Worm (Caenorhabditis elegans) whole organism, L1 larva: ENCODE measurements around the gene F46H5.4.

Experiments used
- C16A3.4 ChIP-seq: fragments of 150-350 bp; optimal IDR thresholded peaks from 2 replicates; lab custom pipeline; 2014; ENCODE audit warnings: missing biosample characterization, missing genetic modification characterization
- F16B12.6 ChIP-seq: fragments of 150-350 bp; optimal IDR thresholded peaks from 2 replicates; lab custom pipeline; 2014; ENCODE audit warnings: missing biosample characterization, missing genetic modification characterization
- Y116A8C.19 ChIP-seq: sonication (generic microtip); optimal IDR thresholded peaks from 2 replicates; lab custom pipeline; 2016; ENCODE audit warnings: missing compliant biosample characterization, missing genetic modification characterization, borderline replicate concordance
- alr-1 ChIP-seq: fragments of 200-800 bp; sonication (Bioruptor generic); optimal IDR thresholded peaks from 2 replicates; lab custom pipeline; 2018; ENCODE audit warnings: borderline replicate concordance, mild to moderate bottlenecking, missing genetic modification characterization, missing compliant biosample characterization
- aly-2 ChIP-seq: fragments of 150-350 bp; optimal IDR thresholded peaks from 2 replicates; lab custom pipeline; 2014; ENCODE audit warnings: missing biosample characterization, missing genetic modification characterization
- ama-1 ChIP-seq: fragments of 150-350 bp; optimal IDR thresholded peaks from 2 replicates; lab custom pipeline; 2014
- ceh-63 ChIP-seq: fragments of 200-800 bp; sonication (Bioruptor generic); optimal IDR thresholded peaks from 2 replicates; lab custom pipeline; 2018; ENCODE audit warnings: mild to moderate bottlenecking, missing genetic modification characterization, missing compliant biosample characterization
- ceh-88 ChIP-seq: fragments of 200-800 bp; sonication (Bioruptor generic); IDR thresholded peaks from 2 replicates; pipeline ENCODE4 v1.3.6; 2022; ENCODE audit warnings: missing genetic modification characterization, missing compliant biosample characterization
- ceh-90 ChIP-seq: sonication (generic microtip); optimal IDR thresholded peaks from 2 replicates; lab custom pipeline; 2016; ENCODE audit warnings: missing genetic modification characterization, missing compliant biosample characterization
- ces-1 ChIP-seq: fragments of 150-350 bp; optimal IDR thresholded peaks from 2 replicates; lab custom pipeline; 2014; ENCODE audit warnings: missing biosample characterization, missing genetic modification reagents, missing genetic modification characterization
- dpl-1 ChIP-seq, 3 experiments: fragments of 150-350 bp in 2 of 3; sonication (generic microtip) in 1 of 3; optimal IDR thresholded peaks; 2 replicates each; lab custom pipeline; 2014 to 2017; ENCODE audit warnings: missing biosample characterization in 3 of 3, missing genetic modification characterization in 3 of 3, missing genetic modification reagents in 3 of 3
- efl-3 ChIP-seq: fragments of 200-800 bp; sonication (Bioruptor generic); optimal IDR thresholded peaks from 2 replicates; lab custom pipeline; 2018; ENCODE audit warnings: mild to moderate bottlenecking, missing genetic modification characterization, missing compliant biosample characterization
- egl-13 ChIP-seq: sonication (generic microtip); optimal IDR thresholded peaks from 2 replicates; lab custom pipeline; 2016; ENCODE audit warnings: missing genotype, missing genetic modification reagents, missing genetic modification characterization, missing compliant biosample characterization
- egl-27 ChIP-seq, 2 experiments: fragments of 150-350 bp in 1 of 2; sonication (generic microtip); optimal IDR thresholded peaks; 3 replicates each; lab custom pipeline; 2017 to 2018; ENCODE audit warnings: missing biosample characterization in 2 of 2, missing genetic modification characterization in 2 of 2, missing genetic modification reagents in 2 of 2
- ets-5 ChIP-seq: fragments of 200-800 bp; sonication (Bioruptor generic); IDR thresholded peaks from 2 replicates; pipeline ENCODE4 v1.3.6; 2022; ENCODE audit warnings: missing genetic modification characterization, missing compliant biosample characterization
- fkh-8 ChIP-seq: sonication (generic microtip); optimal IDR thresholded peaks from 2 replicates; lab custom pipeline; 2016; ENCODE audit warnings: mild to moderate bottlenecking, missing genetic modification characterization, missing compliant biosample characterization
- hlh-17 ChIP-seq: fragments of 200-800 bp; sonication (Bioruptor generic); optimal IDR thresholded peaks from 2 replicates; lab custom pipeline; 2018; ENCODE audit warnings: missing genetic modification characterization, mild to moderate bottlenecking, missing compliant biosample characterization, moderate library complexity, borderline replicate concordance
- hlh-4 ChIP-seq: sonication (generic microtip); optimal IDR thresholded peaks from 2 replicates; lab custom pipeline; 2016; ENCODE audit warnings: mild to moderate bottlenecking, missing genetic modification characterization, missing compliant biosample characterization
- hpl-2 ChIP-seq: fragments of 150-350 bp; optimal IDR thresholded peaks from 2 replicates; lab custom pipeline; 2014; ENCODE audit warnings: missing biosample characterization, missing genetic modification reagents, missing genetic modification characterization
- lin-13 ChIP-seq: fragments of 150-350 bp; optimal IDR thresholded peaks from 2 replicates; lab custom pipeline; 2014; ENCODE audit warnings: missing biosample characterization, missing genetic modification reagents, missing genetic modification characterization
- lir-3 ChIP-seq: sonication (generic microtip); optimal IDR thresholded peaks from 2 replicates; lab custom pipeline; 2016; ENCODE audit warnings: mild to moderate bottlenecking, missing genetic modification characterization, moderate library complexity, missing compliant biosample characterization; ENCODE audit not compliant: poor library complexity
- lsy-2 ChIP-seq, 2 experiments: fragments of 150-350 bp; optimal IDR thresholded peaks; 2 replicates each; lab custom pipeline; 2014; ENCODE audit warnings: missing biosample characterization in 2 of 2, missing genetic modification characterization in 2 of 2
- mep-1 ChIP-seq: fragments of 150-350 bp; optimal IDR thresholded peaks from 2 replicates; lab custom pipeline; 2014; ENCODE audit warnings: missing biosample characterization, missing genetic modification characterization
- nhr-12 ChIP-seq: sonication (generic microtip); optimal IDR thresholded peaks from 2 replicates; lab custom pipeline; 2017; ENCODE audit warnings: missing biosample characterization, missing genetic modification characterization
- nhr-237 ChIP-seq: fragments of 150-350 bp; optimal IDR thresholded peaks from 2 replicates; lab custom pipeline; 2014; ENCODE audit warnings: missing biosample characterization, missing genetic modification characterization
- nhr-28 ChIP-seq: fragments of 150-350 bp; optimal IDR thresholded peaks from 2 replicates; lab custom pipeline; 2014; ENCODE audit warnings: missing biosample characterization, missing genetic modification characterization
- nhr-47 ChIP-seq: sonication (generic microtip); optimal IDR thresholded peaks from 2 replicates; lab custom pipeline; 2016; ENCODE audit warnings: mild to moderate bottlenecking, missing genetic modification characterization, moderate library complexity, missing compliant biosample characterization
- nhr-77 ChIP-seq: fragments of 150-350 bp; optimal IDR thresholded peaks from 2 replicates; lab custom pipeline; 2014; ENCODE audit warnings: missing biosample characterization, missing genetic modification characterization
- nhr-85 ChIP-seq: sonication (generic microtip); peaks from one replicate; lab custom pipeline; 2016; ENCODE audit warnings: missing genetic modification characterization, inconsistent platforms, missing compliant biosample characterization
- nhr-90 ChIP-seq: sonication (generic microtip); optimal IDR thresholded peaks from 2 replicates; lab custom pipeline; 2016; ENCODE audit warnings: mild to moderate bottlenecking, missing genetic modification characterization, missing compliant biosample characterization; ENCODE audit not compliant: poor library complexity
- pqm-1 ChIP-seq: sonication (generic microtip); optimal IDR thresholded peaks from 3 replicates; lab custom pipeline; 2017; ENCODE audit warnings: missing biosample characterization, missing genetic modification characterization
- rnt-1 ChIP-seq: sonication (generic microtip); optimal IDR thresholded peaks from 2 replicates; lab custom pipeline; 2016; ENCODE audit warnings: mild to moderate bottlenecking, missing genetic modification characterization, moderate library complexity, missing compliant biosample characterization
- snpc-4 ChIP-seq: fragments of 150-350 bp; optimal IDR thresholded peaks from 2 replicates; lab custom pipeline; 2014; ENCODE audit warnings: missing biosample characterization, missing genetic modification characterization
- sox-4 ChIP-seq: sonication (generic microtip); optimal IDR thresholded peaks from 2 replicates; lab custom pipeline; 2016; ENCODE audit warnings: missing genetic modification characterization, missing compliant biosample characterization
- sptf-1 ChIP-seq: fragments of 150-350 bp; optimal IDR thresholded peaks from 2 replicates; lab custom pipeline; 2014; ENCODE audit warnings: missing biosample characterization, missing genetic modification characterization
- sup-37 ChIP-seq: fragments of 200-800 bp; sonication (Bioruptor generic); optimal IDR thresholded peaks from 2 replicates; lab custom pipeline; 2018; ENCODE audit warnings: mild to moderate bottlenecking, missing genetic modification characterization, missing compliant biosample characterization
- unc-130 ChIP-seq: fragments of 150-350 bp; optimal IDR thresholded peaks from 2 replicates; lab custom pipeline; 2017; ENCODE audit warnings: missing biosample characterization, missing genetic modification characterization, inconsistent platforms
- unc-30 ChIP-seq: sonication (generic microtip); optimal IDR thresholded peaks from 2 replicates; lab custom pipeline; 2017; ENCODE audit warnings: missing biosample characterization, missing genetic modification characterization
- unc-98 ChIP-seq: fragments of 200-800 bp; sonication (Bioruptor generic); IDR thresholded peaks from 2 replicates; pipeline ENCODE4 v1.3.6; 2022; ENCODE audit warnings: missing genetic modification characterization, missing compliant biosample characterization
- vab-15 ChIP-seq: sonication (generic microtip); optimal IDR thresholded peaks from 2 replicates; lab custom pipeline; 2017; ENCODE audit warnings: missing genotype, mild to moderate bottlenecking, missing genetic modification characterization, missing compliant biosample characterization
- xbp-1 ChIP-seq: sonication (generic microtip); optimal IDR thresholded peaks from 2 replicates; lab custom pipeline; 2016; ENCODE audit warnings: missing genetic modification characterization, missing compliant biosample characterization
- zag-1 ChIP-seq: fragments of 150-350 bp; optimal IDR thresholded peaks from 2 replicates; lab custom pipeline; 2014; ENCODE audit warnings: missing biosample characterization, missing genetic modification characterization
- zip-4 ChIP-seq: fragments of 200-800 bp; sonication (Bioruptor generic); optimal IDR thresholded peaks from 2 replicates; lab custom pipeline; 2018; ENCODE audit warnings: mild to moderate bottlenecking, missing genetic modification characterization, moderate library complexity, missing compliant biosample characterization
- ztf-11 ChIP-seq, 2 experiments: sonication (generic microtip); optimal IDR thresholded peaks; 2 replicates each; lab custom pipeline; 2016 to 2017; ENCODE audit warnings: missing genetic modification characterization in 2 of 2, missing biosample characterization in 1 of 2, missing compliant biosample characterization in 1 of 2
- ztf-4 ChIP-seq: fragments of 150-350 bp; optimal IDR thresholded peaks from 2 replicates; lab custom pipeline; 2014; ENCODE audit warnings: missing biosample characterization, missing genetic modification characterization

F46H5.4 gene

ce11 chrX:7264591-7265306 lies 10.3 kb upstream of the F46H5.4 start (continued):
- TF ChIP-seq egl-13 (tag; lab: Kevin White, UChicago) (peak; percentile 62), nhr-12 (tag; lab: Kevin White, UChicago) (no peak), egl-27 (tag; optimal IDR thresholded peaks at IDR 0.05; lab: Kevin White, UChicago) (peak in 1 of 2 experiments; percentile 73), ceh-63 (GFP tag; lab: Kevin White, UChicago) (no peak), ces-1 (GFP tag; lab: Kevin White, UChicago) (no peak), dpl-1 (GFP tag; optimal IDR thresholded peaks at IDR 0.05; lab: Kevin White, UChicago) (peak; percentile 25 to 47 (median 37)), nhr-237 (tag; lab: Kevin White, UChicago) (peak; percentile 66), rnt-1 (tag; lab: Kevin White, UChicago) (peak; percentile 69), pqm-1 (no peak), hlh-17 (GFP tag; lab: Kevin White, UChicago) (no peak), snpc-4 (tag; lab: Kevin White, UChicago) (peak; percentile 40), unc-130 (tag; lab: Kevin White, UChicago) (peak; percentile 16), mep-1 (tag; lab: Kevin White, UChicago) (peak; percentile 82), ceh-90 (tag; lab: Kevin White, UChicago) (no peak), ceh-88 (GFP tag; lab: Robert Waterston, UW) (no peak), hlh-4 (tag; lab: Kevin White, UChicago) (no peak), aly-2 (peak; percentile 52), efl-3 (no peak), C16A3.4 (peak; percentile 93), lin-13 (GFP tag; lab: Kevin White, UChicago) (peak; percentile 84), lsy-2 (tag; optimal IDR thresholded peaks at IDR 0.05; lab: Kevin White, UChicago) (peak; percentile 60 to 85), unc-30 (tag; lab: Kevin White, UChicago) (no peak), xbp-1 (peak; percentile 87), nhr-28 (tag; lab: Kevin White, UChicago) (no peak), zag-1 (no peak), nhr-90 (tag; lab: Kevin White, UChicago) (peak; percentile 78), Y116A8C.19 (tag; lab: Kevin White, UChicago) (no peak), unc-98 (GFP tag; lab: Robert Waterston, UW) (no peak), F16B12.6 (tag; lab: Kevin White, UChicago) (peak; percentile 37), lir-3 (tag; lab: Kevin White, UChicago) (peak; percentile 18), alr-1 (no peak), vab-15 (tag; lab: Kevin White, UChicago) (no peak), sup-37 (GFP tag; lab: Kevin White, UChicago) (no peak), ztf-4 (tag; lab: Kevin White, UChicago) (peak; percentile 65), ztf-11 (tag; optimal IDR thresholded peaks at IDR 0.05; lab: Kevin White, UChicago) (peak in 1 of 2 experiments; percentile 59), hpl-2 (GFP tag; lab: Kevin White, UChicago) (no peak), fkh-8 (tag; lab: Kevin White, UChicago) (peak; percentile 82), sptf-1 (tag; lab: Kevin White, UChicago) (no peak), ets-5 (no peak), nhr-77 (peak; percentile 90), nhr-47 (peak; percentile 86), sox-4 (tag; lab: Kevin White, UChicago) (no peak), ama-1 (lab: Kevin White, UChicago) (no peak), nhr-85 (tag; lab: Kevin White, UChicago) (peak; percentile 89), zip-4 (no peak)
